Fruit fly (Drosophila melanogaster) whole organism, wandering third instar larva: ENCODE data around the gene PGRP-LD.
A peak's percentile ranks its signal among the peaks of the same experiment; 100 is the strongest.

ENCODE experiments used
- CG32264 ChIP-seq: fragments of 200-800 bp; sonication (Bioruptor generic); optimal IDR thresholded peaks from 2 replicates; lab custom pipeline; 2016; ENCODE audit warnings: missing biosample characterization, missing genetic modification characterization
- Jra ChIP-seq: sonication (Bioruptor generic); optimal IDR thresholded peaks from 2 replicates; lab custom pipeline; 2016; ENCODE audit warnings: missing biosample characterization, missing genetic modification characterization
- sv ChIP-seq: fragments of 200-800 bp; sonication (Bioruptor generic); optimal IDR thresholded peaks from 3 replicates; lab custom pipeline; 2016; ENCODE audit warnings: missing biosample characterization, missing genetic modification characterization
- usp ChIP-seq: fragments of >200 bp; optimal IDR thresholded peaks from 2 replicates; lab custom pipeline; 2017; ENCODE audit warnings: missing biosample characterization, missing genetic modification characterization

DNA sequence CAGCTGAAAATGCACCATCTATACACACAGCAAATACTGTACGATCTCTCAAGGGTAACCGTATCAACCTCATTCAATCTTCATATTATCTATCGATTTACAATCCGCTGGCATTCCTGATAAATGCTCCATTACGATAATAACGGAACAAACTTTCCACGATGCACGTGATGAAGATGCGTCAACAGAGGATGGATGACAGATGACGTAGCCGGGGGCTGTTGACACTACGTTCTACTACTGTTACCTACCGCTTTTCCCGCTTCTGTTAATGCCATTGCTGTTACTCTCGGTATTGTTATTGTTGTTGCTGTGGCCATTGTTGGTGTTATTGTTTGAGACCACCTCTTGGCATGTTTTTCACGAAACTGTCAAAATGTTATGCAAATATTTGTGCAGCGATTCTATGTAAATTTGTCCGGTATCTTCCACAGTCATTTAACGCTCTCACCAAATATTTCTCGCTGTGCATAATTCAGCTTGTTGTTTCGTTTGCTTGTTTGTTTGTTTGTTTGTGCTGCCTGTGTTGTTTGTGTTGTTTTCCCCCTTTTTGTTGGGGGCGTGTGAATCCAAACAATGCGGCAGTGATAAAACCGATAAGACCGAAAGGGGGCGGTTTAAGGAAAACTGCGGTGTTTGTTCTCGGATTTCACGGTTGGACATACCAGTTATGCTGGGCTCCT, 44.1 kb downstream of the PGRP-LD start:
- no peak for TF ChIP-seq CG32264 (GFP tag; lab: Kevin White, UChicago)
- no peak for TF ChIP-seq usp (GFP tag; lab: Kevin White, UChicago)
- TF ChIP-seq Jra: no peak
- peak; percentile 60 for TF ChIP-seq sv (GFP tag; lab: Kevin White, UChicago)
